Fruit fly (Drosophila melanogaster): ENCODE data around the gene CheB38b.

The CheB38b gene

dm6 chr2L:20797515-20797847 is 19.6 kb downstream of the CheB38b start, which contains the start of gene CG9328:
TSS of gene CG9328 (plus strand) at chr2L:20797715.
- TF ChIP-seq CTCF (optimal IDR thresholded peaks at IDR 0.05), result no peak
- no peak for TF ChIP-seq CG8478 (optimal IDR thresholded peaks at IDR 0.05)

- no peak for TF ChIP-seq CG8478 (optimal IDR thresholded peaks at IDR 0.05)
- no peak for TF ChIP-seq CTCF (optimal IDR thresholded peaks at IDR 0.05)
Measured at dm6 chr2L:20796758-20797514, 20.1 kb downstream of the CheB38b start, which contains the start of gene vari. TSS of gene vari (minus strand) at chr2L:20797042.

- TF ChIP-seq CG8478 (optimal IDR thresholded peaks at IDR 0.05), result no peak
- no peak for TF ChIP-seq CTCF (optimal IDR thresholded peaks at IDR 0.05)
Measured at dm6 chr2L:20795774-20796173, 21.3 kb downstream of the CheB38b start.

- TF ChIP-seq CG8478 (optimal IDR thresholded peaks at IDR 0.05), result no peak
- no peak for TF ChIP-seq CTCF (optimal IDR thresholded peaks at IDR 0.05)
Measured at dm6 chr2L:20794656-20795055, 22.4 kb downstream of the CheB38b start.

dm6 chr2L:20793881-20794280 is 23.2 kb downstream of the CheB38b start:
- TF ChIP-seq CTCF (optimal IDR thresholded peaks at IDR 0.05), result no peak

- no peak for TF ChIP-seq CTCF (optimal IDR thresholded peaks at IDR 0.05)
- TF ChIP-seq CG8478 (optimal IDR thresholded peaks at IDR 0.05), result no peak
Measured at dm6 chr2L:20792988-20793544, 24.0 kb downstream of the CheB38b start.

dm6 chr2L:20792521-20792920 is 24.5 kb downstream of the CheB38b start:
- no peak for TF ChIP-seq CG8478 (optimal IDR thresholded peaks at IDR 0.05)
- no peak for TF ChIP-seq CTCF (optimal IDR thresholded peaks at IDR 0.05)

- TF ChIP-seq CTCF (optimal IDR thresholded peaks at IDR 0.05) (no peak), CG8478 (optimal IDR thresholded peaks at IDR 0.05) (no peak)
Measured at dm6 chr2L:20788050-20788449, 29.0 kb downstream of the CheB38b start.

- TF ChIP-seq CG8478 (optimal IDR thresholded peaks at IDR 0.05) (no peak), CTCF (optimal IDR thresholded peaks at IDR 0.05) (peak; percentile 77 to 78)
Measured at dm6 chr2L:20787271-20787791, 29.7 kb downstream of the CheB38b start, which contains the start of gene Pomp. TSS of gene Pomp (plus strand) at chr2L:20787656.

- TF ChIP-seq CTCF (optimal IDR thresholded peaks at IDR 0.05), result no peak
- no peak for TF ChIP-seq CG8478 (optimal IDR thresholded peaks at IDR 0.05)
Measured at dm6 chr2L:20785333-20785732, 31.7 kb downstream of the CheB38b start.

dm6 chr2L:20783908-20784307 is 33.2 kb downstream of the CheB38b start:
- TF ChIP-seq CG8478 (optimal IDR thresholded peaks at IDR 0.05), result no peak
- no peak for TF ChIP-seq CTCF (optimal IDR thresholded peaks at IDR 0.05)

dm6 chr2L:20783044-20783443 is 34.0 kb downstream of the CheB38b start:
- TF ChIP-seq CG8478 (optimal IDR thresholded peaks at IDR 0.05), result no peak
- TF ChIP-seq CTCF (optimal IDR thresholded peaks at IDR 0.05), result no peak

dm6 chr2L:20780768-20781167 is 36.3 kb downstream of the CheB38b start:
- TF ChIP-seq CTCF (optimal IDR thresholded peaks at IDR 0.05), result no peak
- no peak for TF ChIP-seq CG8478 (optimal IDR thresholded peaks at IDR 0.05)

- no peak for TF ChIP-seq CTCF (optimal IDR thresholded peaks at IDR 0.05)
- TF ChIP-seq CG8478 (optimal IDR thresholded peaks at IDR 0.05), result no peak
Measured at dm6 chr2L:20778380-20778779, 38.7 kb downstream of the CheB38b start.

- TF ChIP-seq CG8478 (optimal IDR thresholded peaks at IDR 0.05), result no peak
- TF ChIP-seq CTCF (optimal IDR thresholded peaks at IDR 0.05), result no peak
Measured at dm6 chr2L:20776940-20777502, 40.0 kb downstream of the CheB38b start.

dm6 chr2L:20775941-20776340 is 41.1 kb downstream of the CheB38b start:
- TF ChIP-seq CTCF (optimal IDR thresholded peaks at IDR 0.05) (no peak), CG8478 (optimal IDR thresholded peaks at IDR 0.05) (no peak)
